Worm (Caenorhabditis elegans): ENCODE data around the gene C30G7.3.
A peak's percentile ranks its signal among the peaks of the same experiment; 100 is the strongest.

C30G7.3 gene

DNA sequence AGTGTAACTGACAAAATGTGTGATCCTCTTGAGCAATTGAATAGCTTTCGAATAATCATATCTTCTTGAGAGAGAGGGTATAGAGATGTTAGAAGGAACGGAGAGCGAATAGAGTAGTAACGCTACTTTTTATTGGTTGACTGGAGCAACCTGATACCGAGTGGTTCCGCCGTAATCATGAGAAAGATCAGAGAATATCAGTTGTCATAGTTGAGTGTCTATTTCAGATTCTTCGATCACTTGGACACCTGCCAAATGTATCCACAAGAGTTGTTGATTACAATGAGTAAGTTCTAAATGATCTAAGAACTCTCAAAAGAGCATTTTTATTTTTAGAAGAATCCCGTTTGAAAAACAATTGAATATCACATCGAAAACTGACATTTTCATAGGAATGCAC is 34.7 kb downstream of the C30G7.3 start:
- TF ChIP-seq lir-3 (tag; optimal IDR thresholded peaks at IDR 0.05) (no peak), dpl-1 (GFP tag; optimal IDR thresholded peaks at IDR 0.05) (no peak), unc-62 (GFP tag; optimal IDR thresholded peaks at IDR 0.05 in 1 of 2) (peak in 1 of 2 experiments; percentile 96), unc-62 (tag; optimal IDR thresholded peaks at IDR 0.05) (no peak)

DNA sequence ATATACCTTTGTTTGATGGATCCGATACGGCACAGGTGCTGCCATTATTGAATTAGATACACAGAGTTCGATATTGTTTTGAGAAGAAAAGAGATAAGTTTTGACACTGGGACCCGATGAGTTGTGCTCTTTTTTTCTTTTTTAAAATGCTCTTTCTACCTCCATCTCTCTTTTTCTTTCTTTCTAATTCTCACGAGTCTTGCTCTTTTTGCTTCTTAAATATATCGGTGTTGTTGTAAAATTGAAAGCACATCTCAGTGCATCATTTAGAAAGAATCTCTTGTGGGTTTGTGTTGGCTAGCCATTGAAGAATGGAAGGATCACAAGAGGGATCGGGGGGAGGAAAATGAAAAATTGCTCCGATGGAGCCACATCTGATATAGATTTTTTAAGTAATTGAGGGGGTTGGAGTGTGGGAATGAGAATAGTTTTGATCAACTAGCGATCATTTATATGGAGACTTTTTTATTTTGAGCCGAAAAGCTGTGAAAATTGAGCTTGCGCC is 36.1 kb downstream of the C30G7.3 start, which contains the start of gene H12D21.9:
H12D21.9 (minus strand) TSS at position 148 of the 505 bp plus-strand sequence.
- TF ChIP-seq tra-1 (GFP tag; IDR thresholded peaks at IDR 0.05) (no peak), Y75B8A.6 (GFP tag; IDR thresholded peaks at IDR 0.05) (no peak), daf-16 (GFP tag; optimal IDR thresholded peaks at IDR 0.05) (peak in 1 of 2 experiments; percentile 11), daf-16 (tag; optimal IDR thresholded peaks at IDR 0.05) (no peak), aha-1 (tag) (peak; percentile 47)

DNA sequence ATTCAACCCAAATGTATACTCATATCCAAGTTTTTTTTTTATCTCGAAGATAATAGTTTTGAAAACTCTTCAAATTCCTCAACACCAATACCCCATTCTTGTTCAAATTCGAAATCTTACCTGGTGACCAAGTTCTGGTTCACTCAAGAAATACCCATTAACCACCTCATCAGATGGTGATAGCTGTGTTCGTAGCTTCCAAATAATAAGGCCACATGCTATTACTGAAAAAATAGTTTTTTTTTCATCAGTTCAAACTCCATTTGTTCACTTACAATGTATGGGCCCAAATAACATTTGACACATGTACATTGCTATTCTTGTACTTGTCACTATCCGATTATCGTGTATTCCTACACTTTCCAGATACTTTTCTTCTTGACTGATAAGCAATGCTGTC is 38.1 kb downstream of the C30G7.3 start:
- TF ChIP-seq dmd-6 (GFP tag; IDR thresholded peaks at IDR 0.05) (no peak), unc-62 (GFP tag; optimal IDR thresholded peaks at IDR 0.05 in 1 of 2) (peak in 1 of 2 experiments; percentile 98), unc-62 (tag; optimal IDR thresholded peaks at IDR 0.05) (no peak), skn-1 (tag; optimal IDR thresholded peaks at IDR 0.05) (no peak), zfp-3 (GFP tag; conservative IDR thresholded peaks at IDR 0.05) (no peak), aha-1 (tag) (peak; percentile 7), F37D6.2 (tag; optimal IDR thresholded peaks at IDR 0.05) (no peak), Y75B8A.6 (GFP tag; IDR thresholded peaks at IDR 0.05) (no peak)

DNA sequence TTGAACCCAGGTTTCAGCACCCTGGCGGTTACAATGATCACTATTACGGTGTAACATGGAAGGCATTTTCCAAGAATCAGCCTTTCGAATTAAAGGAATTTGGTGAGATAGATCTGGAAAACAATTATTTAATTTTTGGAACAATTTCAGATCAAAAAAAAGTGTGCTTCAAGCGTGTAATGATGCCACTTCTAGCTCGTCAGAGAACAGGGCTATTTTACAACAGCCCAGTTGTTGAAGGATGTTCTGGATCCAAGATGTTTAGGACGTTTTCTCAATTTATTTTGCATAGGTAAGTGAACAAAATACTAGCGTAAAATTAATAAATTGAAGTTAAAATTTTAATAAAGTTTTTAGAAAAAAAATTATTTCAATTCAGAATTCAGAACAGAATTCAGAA is 44.6 kb downstream of the C30G7.3 start:
- TF ChIP-seq daf-16 (GFP tag; optimal IDR thresholded peaks at IDR 0.05), result no peak
- TF ChIP-seq daf-16 (tag; optimal IDR thresholded peaks at IDR 0.05), result no peak
- peak; percentile 94 for TF ChIP-seq aha-1 (tag)
- TF ChIP-seq ceh-82 (tag; optimal IDR thresholded peaks at IDR 0.05), result no peak
- no peak for TF ChIP-seq T26A8.4 (GFP tag; IDR thresholded peaks at IDR 0.05)

DNA sequence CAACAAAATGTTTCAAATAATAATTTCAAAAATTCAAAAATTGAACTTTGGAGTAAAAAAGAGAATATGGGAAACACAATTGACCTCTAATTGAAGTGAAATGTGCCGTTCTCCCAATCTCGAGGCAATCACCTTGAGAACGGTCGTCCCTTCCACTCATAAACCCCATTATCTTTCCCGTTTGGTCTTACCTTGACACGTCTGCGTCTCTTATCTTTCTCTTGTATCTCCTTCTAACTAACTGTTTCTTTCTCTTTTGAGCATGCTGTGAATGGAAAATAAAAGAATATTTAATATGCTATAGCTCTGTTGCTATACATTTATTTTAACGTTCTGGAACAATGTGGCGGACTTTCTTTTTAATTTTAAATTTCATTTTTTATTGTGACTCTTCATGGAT is 46.0 kb downstream of the C30G7.3 start, which contains the start of gene H12D21.10:
H12D21.10 (plus strand) TSS at position 260 of the 400 bp plus-strand sequence.
- TF ChIP-seq D1046.2 (GFP tag; IDR thresholded peaks at IDR 0.05) (no peak), ceh-28 (tag; optimal IDR thresholded peaks at IDR 0.05) (no peak), lsy-2 (tag; optimal IDR thresholded peaks at IDR 0.05) (no peak), dmd-9 (GFP tag; IDR thresholded peaks at IDR 0.05) (no peak), ama-1 (optimal IDR thresholded peaks at IDR 0.05) (no peak), nhr-11 (tag; optimal IDR thresholded peaks at IDR 0.05) (no peak), ceh-32 (tag; optimal IDR thresholded peaks at IDR 0.05; ENCODE audit: poor library complexity) (no peak), mxl-2 (GFP tag; conservative IDR thresholded peaks at IDR 0.05) (no peak), mxl-3 (GFP tag; optimal IDR thresholded peaks at IDR 0.05) (no peak), F37D6.2 (tag; optimal IDR thresholded peaks at IDR 0.05) (no peak), lin-15B (tag; optimal IDR thresholded peaks at IDR 0.05) (no peak), arid-1 (GFP tag; conservative IDR thresholded peaks at IDR 0.05) (no peak), madf-5 (GFP tag; IDR thresholded peaks at IDR 0.05) (no peak)

DNA sequence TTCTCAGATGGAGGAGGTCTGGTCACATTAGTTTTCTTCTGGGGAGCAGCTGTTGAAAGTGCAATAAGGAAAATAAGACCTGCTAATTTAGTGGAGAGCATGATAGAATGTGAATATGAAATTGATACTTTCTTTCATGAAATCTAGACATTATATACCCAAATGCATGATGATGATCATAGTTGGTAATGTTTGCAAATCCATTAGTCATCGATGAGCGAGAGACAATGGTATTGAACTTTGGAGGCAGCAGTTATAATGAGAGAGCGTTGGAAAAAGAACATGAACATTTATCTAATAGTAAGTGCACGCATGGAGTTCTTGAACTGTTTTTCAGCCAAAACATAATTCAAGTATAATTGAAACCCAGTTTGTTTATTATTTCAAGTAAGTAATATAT is 47.8 kb downstream of the C30G7.3 start, which contains the start of gene H12D21.6:
H12D21.6 (minus strand) TSS at position 101 of the 400 bp plus-strand sequence.
- TF ChIP-seq aha-1 (tag) (no peak), nhr-6 (tag; optimal IDR thresholded peaks at IDR 0.05) (peak; percentile 9), saeg-2 (GFP tag; IDR thresholded peaks at IDR 0.05) (no peak)

DNA sequence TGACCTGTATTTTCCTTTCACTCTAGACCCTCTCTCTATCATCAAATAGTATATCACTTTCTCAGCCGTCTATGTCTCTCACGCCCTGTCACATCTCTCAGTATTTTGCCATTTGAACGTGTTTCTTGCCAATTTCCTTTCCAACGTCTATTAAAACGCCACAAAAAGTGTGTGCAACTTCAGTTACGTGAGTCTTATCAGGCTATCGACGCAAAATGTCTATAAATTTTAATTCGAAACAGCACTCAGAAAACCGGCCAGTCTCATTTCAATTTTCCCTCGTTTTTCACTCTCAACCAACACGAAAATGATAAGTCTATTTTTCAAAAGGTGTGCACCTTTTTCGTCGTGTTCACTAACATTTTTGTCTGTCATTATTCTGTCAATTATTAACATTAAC is 49.9 kb downstream of the C30G7.3 start, which contains the start of gene mpst-3:
mpst-3 (plus strand) TSS at position 91 of the 400 bp plus-strand sequence.
- TF ChIP-seq mxl-3 (GFP tag; optimal IDR thresholded peaks at IDR 0.05), result peak; percentile 51
- no peak for TF ChIP-seq rbr-2 (tag; optimal IDR thresholded peaks at IDR 0.05)
- no peak for TF ChIP-seq daf-16 (GFP tag; optimal IDR thresholded peaks at IDR 0.05)
- TF ChIP-seq daf-16 (tag; optimal IDR thresholded peaks at IDR 0.05), result peak; percentile 83
- TF ChIP-seq dmd-9 (GFP tag; IDR thresholded peaks at IDR 0.05), result no peak
- TF ChIP-seq nhr-111 (GFP tag; optimal IDR thresholded peaks at IDR 0.05), result no peak
- peak; percentile 20 for TF ChIP-seq hlh-30 (tag; optimal IDR thresholded peaks at IDR 0.05; ENCODE audit: insufficient read depth)
- peak; percentile 86 for TF ChIP-seq pqm-1 (tag; optimal IDR thresholded peaks at IDR 0.05)
- TF ChIP-seq hif-1 (tag; optimal IDR thresholded peaks at IDR 0.05), result peak; percentile 44 to 71
- peak; percentile 87 for TF ChIP-seq php-3 (GFP tag; IDR thresholded peaks at IDR 0.05)
- no peak for TF ChIP-seq vab-7 (GFP tag; IDR thresholded peaks at IDR 0.05)
- TF ChIP-seq mxl-2 (GFP tag; conservative IDR thresholded peaks at IDR 0.05), result no peak
- peak; percentile 22 for TF ChIP-seq nhr-77 (tag; optimal IDR thresholded peaks at IDR 0.05)
- TF ChIP-seq nhr-48 (tag; optimal IDR thresholded peaks at IDR 0.05), result peak; percentile 47
- peak; percentile 79 for TF ChIP-seq hlh-11 (tag; optimal IDR thresholded peaks at IDR 0.05)
- TF ChIP-seq ceh-20 (GFP tag; IDR thresholded peaks at IDR 0.05), result no peak

Data from whole organism, L4 larva.